Fruit fly (Drosophila melanogaster): ENCODE results near the gene TwdlY.
A peak's percentile ranks its signal among the peaks of the same experiment; 100 is the strongest.

The TwdlY gene

dm6 chrX:16765809-16766208, 31.1 kb downstream of the TwdlY start:
- TF ChIP-seq CG34367 (tag; optimal IDR thresholded peaks at IDR 0.05) (peak; percentile 32), D1 (tag; optimal IDR thresholded peaks at IDR 0.05) (no peak), fd96Ca (GFP tag; IDR thresholded peaks at IDR 0.05) (peak; percentile 47; the same call in 1 of the 3 replicates), CG8159 (tag; optimal IDR thresholded peaks at IDR 0.05) (peak; percentile 33), Ets98B (GFP tag; IDR thresholded peaks at IDR 0.05) (peak; percentile 24; the same call in 1 of the 2 replicates), Pif1A (GFP tag; optimal IDR thresholded peaks at IDR 0.05) (peak; percentile 40), CG8301 (tag; optimal IDR thresholded peaks at IDR 0.05) (peak; percentile 13), CG10348 (GFP tag; IDR thresholded peaks at IDR 0.05) (no peak), CG9948 (tag; optimal IDR thresholded peaks at IDR 0.05) (peak; percentile 41), CG17806 (tag; optimal IDR thresholded peaks at IDR 0.05) (peak; percentile 14), CG15710 (tag; optimal IDR thresholded peaks at IDR 0.05) (peak; percentile 44), CG32121 (GFP tag; IDR thresholded peaks at IDR 0.05) (no peak), EcR (GFP tag; optimal IDR thresholded peaks at IDR 0.05) (no peak), Pif1B (GFP tag; optimal IDR thresholded peaks at IDR 0.05) (peak; percentile 38), rn (GFP tag; IDR thresholded peaks at IDR 0.05) (no peak), CG12605 (GFP tag; IDR thresholded peaks at IDR 0.05) (no peak), CG14655 (GFP tag; optimal IDR thresholded peaks at IDR 0.05) (peak; percentile 48), CG4496 (GFP tag; IDR thresholded peaks at IDR 0.05) (peak; percentile 38; the same call in 1 of the 3 replicates), CG13204 (GFP tag; optimal IDR thresholded peaks at IDR 0.05) (no peak)

dm6 chrX:16766868-16767431, 32.2 kb downstream of the TwdlY start:
- peak; percentile 16 for TF ChIP-seq CG14655 (GFP tag; optimal IDR thresholded peaks at IDR 0.05)
- TF ChIP-seq CG12605 (GFP tag; IDR thresholded peaks at IDR 0.05): no peak
- TF ChIP-seq Ets98B (GFP tag; IDR thresholded peaks at IDR 0.05): 0 out of 2 replicates have a peak, but pooled peaks have one; percentile 6
- no peak for TF ChIP-seq D1 (tag; optimal IDR thresholded peaks at IDR 0.05)

dm6 chrX:16768770-16769169, 34.0 kb downstream of the TwdlY start:
- TF ChIP-seq D1 (tag; optimal IDR thresholded peaks at IDR 0.05) (no peak), gl (tag; optimal IDR thresholded peaks at IDR 0.05) (no peak), CG14655 (GFP tag; optimal IDR thresholded peaks at IDR 0.05) (peak; percentile 27)

DNA sequence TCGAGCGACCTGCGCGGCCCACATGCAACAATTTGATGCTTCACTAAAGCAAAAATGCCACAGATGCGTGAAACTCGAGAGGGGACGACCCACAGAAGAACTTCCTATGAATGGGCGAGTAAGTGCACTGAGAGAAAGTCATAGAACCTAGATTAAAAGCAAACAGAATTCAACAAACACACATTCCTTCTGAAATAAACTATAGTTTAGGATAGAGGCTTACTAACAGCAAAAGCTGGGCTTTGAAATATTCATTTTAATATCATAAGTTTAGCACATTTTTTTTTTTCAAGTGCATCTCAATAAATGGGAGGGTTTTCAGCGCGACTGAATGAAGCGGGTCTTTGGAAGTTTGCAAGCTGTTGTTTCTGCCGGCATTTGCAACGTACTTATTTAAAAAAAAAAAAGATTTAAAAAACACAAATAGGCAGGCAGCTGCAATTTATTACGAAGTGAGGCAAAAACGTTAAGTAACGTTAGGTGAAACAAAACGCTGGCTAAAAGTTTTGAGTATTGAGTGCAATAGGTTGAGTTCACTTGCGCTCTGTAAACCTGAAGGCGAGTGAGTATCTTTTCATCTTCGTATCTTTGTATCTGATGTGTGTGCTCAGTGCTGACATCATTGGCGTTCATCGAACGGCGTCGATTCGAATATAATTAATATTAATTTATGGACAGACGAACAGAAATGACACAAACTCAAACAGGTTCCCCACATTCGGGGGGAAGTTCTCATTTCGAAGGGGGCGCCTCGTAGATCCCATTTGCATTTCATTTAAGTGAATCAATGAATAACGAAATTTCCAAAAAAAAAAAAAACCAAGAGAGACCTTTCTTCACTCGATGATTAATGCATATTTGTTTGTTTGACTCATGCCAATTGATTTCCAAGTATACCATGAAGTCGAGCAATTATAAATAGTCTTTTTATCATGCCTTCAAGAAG, 38.4 kb downstream of the TwdlY start:
- TF ChIP-seq Snoo (tag; optimal IDR thresholded peaks at IDR 0.05) (peak; percentile 32), Ets98B (GFP tag; IDR thresholded peaks at IDR 0.05) (peak; percentile 77), D1 (tag; optimal IDR thresholded peaks at IDR 0.05) (no peak), CG12605 (GFP tag; IDR thresholded peaks at IDR 0.05) (peak; percentile 68; the same call in 1 of the 2 replicates), gl (tag; optimal IDR thresholded peaks at IDR 0.05) (no peak), CG8159 (tag; optimal IDR thresholded peaks at IDR 0.05) (peak; percentile 68), rn (GFP tag; IDR thresholded peaks at IDR 0.05) (peak; percentile 36; the same call in 1 of the 2 replicates), CG14655 (GFP tag; optimal IDR thresholded peaks at IDR 0.05) (peak; percentile 66), Pif1A (GFP tag; optimal IDR thresholded peaks at IDR 0.05) (peak; percentile 67), CG8301 (tag; optimal IDR thresholded peaks at IDR 0.05) (peak; percentile 58), CG13204 (GFP tag; optimal IDR thresholded peaks at IDR 0.05) (no peak), CG4496 (GFP tag; IDR thresholded peaks at IDR 0.05) (peak; percentile 89), CG32121 (GFP tag; IDR thresholded peaks at IDR 0.05) (peak; percentile 57), EcR (GFP tag; optimal IDR thresholded peaks at IDR 0.05) (no peak), CG15710 (tag; optimal IDR thresholded peaks at IDR 0.05) (peak; percentile 37), CG9948 (tag; optimal IDR thresholded peaks at IDR 0.05) (no peak), CG17806 (tag; optimal IDR thresholded peaks at IDR 0.05) (peak; percentile 70), CG34367 (tag; optimal IDR thresholded peaks at IDR 0.05) (peak; percentile 22), CG10348 (GFP tag; IDR thresholded peaks at IDR 0.05) (no peak), Pif1B (GFP tag; optimal IDR thresholded peaks at IDR 0.05) (peak; percentile 75), fd96Ca (GFP tag; IDR thresholded peaks at IDR 0.05) (peak; percentile 84)

DNA sequence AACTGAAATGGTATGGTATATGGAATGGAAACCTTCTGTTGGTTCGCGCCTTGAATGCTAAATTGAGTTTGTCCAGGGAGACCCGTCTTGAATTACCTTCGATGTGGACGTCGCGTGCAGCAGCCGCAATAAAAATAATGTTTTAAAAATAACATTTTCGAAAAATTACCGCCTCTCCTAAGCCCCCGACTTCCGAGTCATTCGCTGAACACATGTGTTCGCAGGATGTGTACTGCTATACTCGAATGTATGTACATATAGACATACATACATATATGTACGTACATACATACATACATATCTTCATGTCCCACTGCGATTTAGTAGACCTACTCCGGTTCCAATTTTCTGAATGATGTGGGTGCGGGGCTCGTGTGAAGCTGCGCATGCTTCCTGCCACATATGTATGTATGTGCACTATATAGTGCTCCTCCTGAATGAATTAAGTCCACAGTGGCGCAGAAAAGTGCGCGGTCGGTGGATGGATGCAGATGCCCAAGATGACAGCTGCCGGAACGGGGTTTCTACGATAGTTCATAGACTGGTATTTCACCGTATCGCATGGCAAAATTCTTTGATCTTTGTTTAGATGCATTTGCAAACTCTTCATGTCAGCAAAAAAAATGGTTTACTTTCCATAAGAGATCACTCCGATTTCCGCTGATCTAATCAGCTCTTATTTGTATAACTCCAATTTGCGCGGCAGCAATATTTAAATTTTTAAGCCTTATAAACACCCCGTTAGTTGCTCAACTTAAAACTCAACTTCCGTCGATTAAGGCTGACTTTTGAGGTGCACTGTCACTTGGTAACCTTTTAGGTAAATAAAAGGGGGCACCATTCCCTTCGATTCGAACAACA, 39.7 kb downstream of the TwdlY start:
- TF ChIP-seq CG8159 (tag; optimal IDR thresholded peaks at IDR 0.05): no peak
- no peak for TF ChIP-seq CG15710 (tag; optimal IDR thresholded peaks at IDR 0.05)
- TF ChIP-seq Snoo (tag; optimal IDR thresholded peaks at IDR 0.05): no peak
- no peak for TF ChIP-seq D1 (tag; optimal IDR thresholded peaks at IDR 0.05)
- TF ChIP-seq CG13204 (GFP tag; optimal IDR thresholded peaks at IDR 0.05): no peak
- TF ChIP-seq CG10348 (GFP tag; IDR thresholded peaks at IDR 0.05): no peak
- TF ChIP-seq rn (GFP tag; IDR thresholded peaks at IDR 0.05): no peak
- no peak for TF ChIP-seq CG34367 (tag; optimal IDR thresholded peaks at IDR 0.05)
- TF ChIP-seq CG9948 (tag; optimal IDR thresholded peaks at IDR 0.05): no peak
- no peak for TF ChIP-seq gl (tag; optimal IDR thresholded peaks at IDR 0.05)
- no peak for TF ChIP-seq CG4496 (GFP tag; IDR thresholded peaks at IDR 0.05)
- TF ChIP-seq CG17806 (tag; optimal IDR thresholded peaks at IDR 0.05): no peak
- TF ChIP-seq EcR (GFP tag; optimal IDR thresholded peaks at IDR 0.05): no peak
- TF ChIP-seq CG32121 (GFP tag; IDR thresholded peaks at IDR 0.05): no peak
- TF ChIP-seq Pif1A (GFP tag; optimal IDR thresholded peaks at IDR 0.05): no peak
- TF ChIP-seq CG12605 (GFP tag; IDR thresholded peaks at IDR 0.05): no peak
- no peak for TF ChIP-seq fd96Ca (GFP tag; IDR thresholded peaks at IDR 0.05)
- no peak for TF ChIP-seq Ets98B (GFP tag; IDR thresholded peaks at IDR 0.05)
- no peak for TF ChIP-seq CG8301 (tag; optimal IDR thresholded peaks at IDR 0.05)

All from whole organism, pupa.